Fruit fly (Drosophila melanogaster): ENCODE measurements around the gene Cpr67B.
A peak's percentile ranks its signal among the peaks of the same experiment; 100 is the strongest.

The Cpr67B gene

DNA sequence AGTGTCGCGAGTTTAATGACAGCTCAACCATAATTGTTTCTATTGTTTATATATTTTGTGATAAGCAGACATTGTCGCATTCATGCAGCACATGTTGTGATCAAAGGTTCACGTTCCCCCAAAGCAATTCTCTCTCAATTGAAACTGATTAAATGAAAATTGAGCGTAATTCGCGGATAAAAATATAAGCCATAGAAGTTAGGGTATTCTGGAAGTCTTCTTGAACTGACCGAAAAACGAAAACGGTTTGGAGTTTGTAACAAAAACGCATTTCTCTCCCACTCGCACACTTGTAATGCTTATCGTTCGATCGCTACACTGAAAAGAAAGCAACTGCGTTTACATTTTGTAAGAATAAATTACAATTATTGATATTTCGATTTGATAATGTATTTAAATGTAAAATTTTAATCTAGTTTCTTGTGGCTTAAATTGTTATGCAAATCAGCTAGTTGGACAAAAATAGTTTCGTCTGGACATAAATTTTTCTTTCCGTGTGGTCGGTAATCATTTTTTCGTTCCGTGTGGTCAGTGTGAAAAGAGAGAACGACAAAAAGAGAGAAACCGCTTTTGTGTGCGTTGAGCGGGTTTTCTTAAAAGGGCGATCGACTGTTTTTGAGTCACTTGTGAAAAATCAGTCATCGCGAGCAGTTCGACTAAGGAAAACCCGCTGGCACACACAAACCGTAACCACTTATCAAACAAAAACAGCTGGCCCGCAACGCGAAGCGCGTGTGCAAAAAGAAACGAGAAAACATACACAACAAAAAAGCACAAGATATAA is 18.2 kb downstream of the Cpr67B start, which contains the start of gene aay:
TSS of gene aay (plus strand) at position 618 of the 784 bp plus-strand sequence.
- peak; percentile 99 for TF ChIP-seq CG17806 (tag; optimal IDR thresholded peaks at IDR 0.05)
- peak; percentile 99 for TF ChIP-seq CG8159 (tag; optimal IDR thresholded peaks at IDR 0.05)
- peak; percentile 87 for TF ChIP-seq EcR (GFP tag; optimal IDR thresholded peaks at IDR 0.05)
- peak; percentile 94 for TF ChIP-seq gl (tag; optimal IDR thresholded peaks at IDR 0.05)
- peak; percentile 97 for TF ChIP-seq CG34367 (tag; optimal IDR thresholded peaks at IDR 0.05)
- peak; percentile 95 for TF ChIP-seq fd96Ca (GFP tag; IDR thresholded peaks at IDR 0.05)
- TF ChIP-seq CG13204 (GFP tag; optimal IDR thresholded peaks at IDR 0.05) = peak; percentile 91
- TF ChIP-seq Pif1B (GFP tag; optimal IDR thresholded peaks at IDR 0.05) = peak; percentile 99
- TF ChIP-seq Pif1A (GFP tag; optimal IDR thresholded peaks at IDR 0.05) = peak; percentile 99
- peak; percentile 99 for TF ChIP-seq Snoo (tag; optimal IDR thresholded peaks at IDR 0.05)
- TF ChIP-seq CG9948 (tag; optimal IDR thresholded peaks at IDR 0.05) = peak; percentile 98
- peak; percentile 98 for TF ChIP-seq Ets98B (GFP tag; IDR thresholded peaks at IDR 0.05)
- peak; percentile 98 for TF ChIP-seq CG12605 (GFP tag; IDR thresholded peaks at IDR 0.05)
- peak; percentile 97 for TF ChIP-seq CG8301 (tag; optimal IDR thresholded peaks at IDR 0.05)
- peak; percentile 98 for TF ChIP-seq D1 (tag; optimal IDR thresholded peaks at IDR 0.05)
- peak; percentile 98 for TF ChIP-seq CG4496 (GFP tag; IDR thresholded peaks at IDR 0.05)
- peak; percentile 97 for TF ChIP-seq CG14655 (GFP tag; optimal IDR thresholded peaks at IDR 0.05)
- TF ChIP-seq CG15710 (tag; optimal IDR thresholded peaks at IDR 0.05) = peak; percentile 98
- TF ChIP-seq rn (GFP tag; IDR thresholded peaks at IDR 0.05) = peak; percentile 95
- TF ChIP-seq CG32121 (GFP tag; IDR thresholded peaks at IDR 0.05) = peak; percentile 98
- peak; percentile 87 for TF ChIP-seq CG10348 (GFP tag; IDR thresholded peaks at IDR 0.05)

DNA sequence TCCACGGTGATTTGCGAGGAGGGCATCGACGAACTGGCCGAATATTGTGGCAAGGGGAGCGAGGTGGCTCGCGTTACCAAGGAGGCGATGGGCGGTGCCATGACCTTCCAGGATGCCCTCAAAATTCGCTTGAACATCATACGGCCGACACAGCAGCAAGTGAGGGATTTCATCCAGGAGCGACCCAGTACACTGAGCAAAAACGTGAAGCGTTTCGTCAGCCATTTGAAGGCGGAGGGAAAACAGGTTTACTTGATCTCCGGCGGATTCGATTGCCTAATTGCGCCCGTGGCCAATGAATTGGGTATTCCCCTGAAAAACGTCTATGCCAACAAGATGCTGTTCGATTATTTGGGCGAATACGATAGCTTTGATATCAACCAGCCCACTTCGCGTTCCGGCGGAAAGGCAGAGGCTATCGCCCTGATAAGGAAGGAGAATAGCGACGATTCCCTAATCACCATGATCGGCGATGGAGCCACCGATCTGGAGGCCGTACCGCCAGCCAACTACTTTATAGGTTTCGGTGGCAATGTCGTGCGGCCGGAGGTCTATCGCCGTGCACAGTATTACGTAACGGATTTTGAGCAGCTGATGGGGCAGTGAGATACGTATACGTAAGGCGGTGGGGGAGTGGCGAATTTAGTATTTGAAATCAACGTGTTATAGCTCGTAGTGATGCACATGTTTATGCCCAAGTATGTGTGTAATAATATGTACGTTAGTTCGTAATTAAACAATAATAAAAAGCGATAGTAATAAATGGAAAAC is 19.3 kb downstream of the Cpr67B start:
- TF ChIP-seq CG34367 (tag; optimal IDR thresholded peaks at IDR 0.05) (no peak), gl (tag; optimal IDR thresholded peaks at IDR 0.05) (no peak), CG14655 (GFP tag; optimal IDR thresholded peaks at IDR 0.05) (no peak), CG9948 (tag; optimal IDR thresholded peaks at IDR 0.05) (no peak), Pif1A (GFP tag; optimal IDR thresholded peaks at IDR 0.05) (no peak), CG10348 (GFP tag; IDR thresholded peaks at IDR 0.05) (no peak), CG32121 (GFP tag; IDR thresholded peaks at IDR 0.05) (no peak), Ets98B (GFP tag; IDR thresholded peaks at IDR 0.05) (no peak), CG8301 (tag; optimal IDR thresholded peaks at IDR 0.05) (no peak), CG4496 (GFP tag; IDR thresholded peaks at IDR 0.05) (no peak)

DNA sequence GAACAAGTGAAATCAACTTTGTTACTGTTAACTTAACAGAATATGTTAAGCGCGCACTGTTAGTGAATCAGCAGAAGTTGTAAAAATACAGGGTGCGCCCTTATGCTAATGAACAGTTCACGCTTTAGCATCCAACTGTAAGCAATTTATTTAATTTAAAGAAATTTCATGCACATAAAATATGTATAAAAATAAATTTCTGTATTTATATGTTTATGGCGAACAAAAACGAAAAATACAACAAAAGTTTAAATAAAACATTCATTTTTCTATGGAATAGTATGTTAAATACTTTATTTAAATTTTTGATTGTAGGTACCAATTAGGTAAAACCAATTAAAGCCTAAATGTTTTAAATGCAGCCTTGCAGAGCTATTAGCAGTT is 19.9 kb downstream of the Cpr67B start:
- TF ChIP-seq CG4496 (GFP tag; IDR thresholded peaks at IDR 0.05) (peak; percentile 43; the same call in 1 of the 3 replicates), CG8301 (tag; optimal IDR thresholded peaks at IDR 0.05) (peak; percentile 49), CG14655 (GFP tag; optimal IDR thresholded peaks at IDR 0.05) (peak; percentile 42), CG10348 (GFP tag; IDR thresholded peaks at IDR 0.05) (no peak), CG13204 (GFP tag; optimal IDR thresholded peaks at IDR 0.05) (no peak), Ets98B (GFP tag; IDR thresholded peaks at IDR 0.05) (peak; percentile 57; the same call in 1 of the 2 replicates), Pif1B (GFP tag; optimal IDR thresholded peaks at IDR 0.05) (no peak), rn (GFP tag; IDR thresholded peaks at IDR 0.05) (no peak), Pif1A (GFP tag; optimal IDR thresholded peaks at IDR 0.05) (peak; percentile 35), fd96Ca (GFP tag; IDR thresholded peaks at IDR 0.05) (no peak), gl (tag; optimal IDR thresholded peaks at IDR 0.05) (no peak), CG34367 (tag; optimal IDR thresholded peaks at IDR 0.05) (no peak), CG15710 (tag; optimal IDR thresholded peaks at IDR 0.05) (peak; percentile 9), CG32121 (GFP tag; IDR thresholded peaks at IDR 0.05) (0 out of 2 replicates have a peak, but pooled peaks have one; percentile 26), CG8159 (tag; optimal IDR thresholded peaks at IDR 0.05) (peak; percentile 9), CG12605 (GFP tag; IDR thresholded peaks at IDR 0.05) (0 out of 2 replicates have a peak, but pooled peaks have one; percentile 29), CG17806 (tag; optimal IDR thresholded peaks at IDR 0.05) (peak; percentile 58), CG9948 (tag; optimal IDR thresholded peaks at IDR 0.05) (peak; percentile 12), Snoo (tag; optimal IDR thresholded peaks at IDR 0.05) (peak; percentile 24), D1 (tag; optimal IDR thresholded peaks at IDR 0.05) (peak; percentile 4), EcR (GFP tag; optimal IDR thresholded peaks at IDR 0.05) (no peak)

DNA sequence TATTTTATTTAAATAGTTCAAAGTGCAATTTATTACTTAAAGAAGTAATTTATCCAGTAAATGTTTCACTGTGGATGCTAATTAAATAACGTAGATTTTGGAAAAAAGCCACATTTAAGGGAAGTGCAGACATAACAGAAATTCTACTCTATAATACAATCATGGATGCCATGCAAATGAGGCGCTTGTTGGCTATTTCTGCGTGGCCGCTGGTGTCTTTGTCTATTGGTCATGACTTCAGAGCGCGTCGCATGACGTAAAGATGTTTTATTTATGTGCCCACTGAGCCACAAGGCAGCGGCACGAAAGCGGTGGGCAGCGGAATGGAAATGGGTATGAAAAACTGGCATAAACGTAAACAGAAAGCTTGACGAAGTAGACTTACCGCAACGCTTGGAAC is 21.2 kb downstream of the Cpr67B start:
- TF ChIP-seq CG10348 (GFP tag; IDR thresholded peaks at IDR 0.05) (no peak), CG14655 (GFP tag; optimal IDR thresholded peaks at IDR 0.05) (peak; percentile 34), CG32121 (GFP tag; IDR thresholded peaks at IDR 0.05) (peak; percentile 51; the same call in 1 of the 2 replicates), CG4496 (GFP tag; IDR thresholded peaks at IDR 0.05) (peak; percentile 50; the same call in 1 of the 3 replicates), CG9948 (tag; optimal IDR thresholded peaks at IDR 0.05) (no peak), Ets98B (GFP tag; IDR thresholded peaks at IDR 0.05) (peak; percentile 63), gl (tag; optimal IDR thresholded peaks at IDR 0.05) (no peak), CG8301 (tag; optimal IDR thresholded peaks at IDR 0.05) (peak; percentile 32)

DNA sequence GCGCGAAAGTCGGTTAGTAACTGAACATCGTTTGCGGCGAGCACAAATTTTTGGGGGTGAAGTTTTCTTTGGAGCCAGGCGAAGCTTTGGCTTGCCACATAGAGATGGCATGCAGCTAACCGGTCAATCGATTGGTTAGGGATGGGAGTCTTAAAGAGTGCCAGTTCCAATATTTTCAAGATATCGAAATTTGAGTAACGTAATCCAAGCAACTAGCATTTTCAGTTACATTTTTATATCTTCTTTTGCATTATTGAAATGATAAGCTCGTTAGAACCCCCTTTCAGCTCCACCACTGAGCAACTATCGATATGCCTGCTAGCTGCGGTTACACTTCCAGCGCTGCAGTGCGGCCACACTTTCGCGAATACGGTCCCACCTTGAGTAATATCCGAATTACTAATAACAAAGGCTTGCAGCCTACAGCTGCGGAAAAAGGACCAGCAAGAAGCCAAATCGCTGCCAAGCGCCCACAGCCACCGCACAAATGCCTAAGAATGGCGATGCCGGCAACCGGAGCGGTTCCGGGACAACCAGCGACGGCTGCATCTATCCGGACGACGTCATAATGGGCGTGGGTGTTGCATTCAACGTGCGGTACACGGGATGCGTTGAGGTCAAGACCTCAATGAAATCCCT is 22.2 kb downstream of the Cpr67B start, which contains the start of the genes Atat and Shc:
TSS of gene Atat (minus strand) at position 103 of the 639 bp plus-strand sequence.
TSS of gene Shc (plus strand) at position 355 of the 639 bp plus-strand sequence.
- peak; percentile 98 for TF ChIP-seq CG17806 (tag; optimal IDR thresholded peaks at IDR 0.05)
- TF ChIP-seq Snoo (tag; optimal IDR thresholded peaks at IDR 0.05) = peak; percentile 99
- peak; percentile 97 for TF ChIP-seq Pif1A (GFP tag; optimal IDR thresholded peaks at IDR 0.05)
- TF ChIP-seq Ets98B (GFP tag; IDR thresholded peaks at IDR 0.05) = peak; percentile 99
- TF ChIP-seq CG12605 (GFP tag; IDR thresholded peaks at IDR 0.05) = peak; percentile 95
- peak; percentile 98 for TF ChIP-seq CG8159 (tag; optimal IDR thresholded peaks at IDR 0.05)
- peak; percentile 98 for TF ChIP-seq CG34367 (tag; optimal IDR thresholded peaks at IDR 0.05)
- peak; percentile 99 for TF ChIP-seq CG10348 (GFP tag; IDR thresholded peaks at IDR 0.05)
- peak; percentile 94 for TF ChIP-seq Pif1B (GFP tag; optimal IDR thresholded peaks at IDR 0.05)
- peak; percentile 99 for TF ChIP-seq CG32121 (GFP tag; IDR thresholded peaks at IDR 0.05)
- TF ChIP-seq D1 (tag; optimal IDR thresholded peaks at IDR 0.05) = peak; percentile 54
- TF ChIP-seq EcR (GFP tag; optimal IDR thresholded peaks at IDR 0.05) = peak; percentile 11
- TF ChIP-seq CG4496 (GFP tag; IDR thresholded peaks at IDR 0.05) = peak; percentile 99
- TF ChIP-seq CG15710 (tag; optimal IDR thresholded peaks at IDR 0.05) = peak; percentile 99
- TF ChIP-seq CG9948 (tag; optimal IDR thresholded peaks at IDR 0.05) = peak; percentile 98
- peak; percentile 98 for TF ChIP-seq CG14655 (GFP tag; optimal IDR thresholded peaks at IDR 0.05)
- TF ChIP-seq CG13204 (GFP tag; optimal IDR thresholded peaks at IDR 0.05) = peak; percentile 78
- TF ChIP-seq gl (tag; optimal IDR thresholded peaks at IDR 0.05) = peak; percentile 90
- TF ChIP-seq rn (GFP tag; IDR thresholded peaks at IDR 0.05) = peak; percentile 99
- TF ChIP-seq fd96Ca (GFP tag; IDR thresholded peaks at IDR 0.05) = peak; percentile 99
- peak; percentile 96 for TF ChIP-seq CG8301 (tag; optimal IDR thresholded peaks at IDR 0.05)

All from whole organism, pupa.